Fruit fly (Drosophila melanogaster): ENCODE results near the gene Trmt61.

The Trmt61 gene

DNA sequence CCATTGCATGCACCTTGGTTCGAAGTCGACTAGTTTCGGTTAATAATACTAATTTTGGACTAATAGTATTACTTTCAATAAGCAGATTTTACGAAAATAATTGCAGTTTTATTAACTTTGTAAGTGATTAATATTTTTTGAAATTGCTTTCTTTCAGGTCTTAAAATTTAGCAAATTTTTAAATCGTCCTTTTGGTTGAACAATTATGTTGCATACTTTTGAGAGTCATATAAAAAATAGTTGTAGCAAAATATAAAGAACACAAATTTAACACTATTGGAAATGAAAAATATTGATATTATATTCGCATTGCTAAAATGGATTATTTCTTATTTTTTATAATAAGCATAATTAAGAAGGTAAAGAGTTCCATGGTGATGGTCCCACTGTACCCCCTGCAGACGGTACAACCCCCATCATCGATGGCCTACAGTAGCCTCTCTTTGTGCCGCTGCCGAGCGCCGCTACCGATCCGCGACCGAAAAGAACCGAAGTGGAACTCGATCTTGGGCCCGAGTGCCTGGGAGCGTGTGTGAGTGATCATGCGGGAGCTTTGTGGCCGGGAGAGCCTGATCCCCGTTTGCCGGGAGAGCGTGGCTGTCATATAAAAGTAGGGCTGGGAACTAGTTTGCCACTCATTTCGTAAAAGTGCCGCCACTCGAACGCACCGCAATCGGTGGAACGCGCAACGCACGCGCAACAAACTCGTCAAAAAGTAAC is 37.9 kb upstream of the Trmt61 start (continued):
- TF ChIP-seq ems (GFP tag; optimal IDR thresholded peaks at IDR 0.05) (peak; percentile 39), Sox100B (GFP tag; optimal IDR thresholded peaks at IDR 0.05) (peak; percentile 99), HLH3B (GFP tag; IDR thresholded peaks at IDR 0.05) (peak; percentile 76), CG16815 (GFP tag; optimal IDR thresholded peaks at IDR 0.05) (peak; percentile 99), ERR (GFP tag; optimal IDR thresholded peaks at IDR 0.05) (no peak), gem (tag; optimal IDR thresholded peaks at IDR 0.05) (peak; percentile 98), ci (GFP tag; IDR thresholded peaks at IDR 0.05) (peak; percentile 13; the same call in 2 of the 3 replicates), ro (GFP tag; IDR thresholded peaks at IDR 0.05) (peak; percentile 73; the same call in 1 of the 2 replicates), CG42726 (GFP tag; IDR thresholded peaks at IDR 0.05; ENCODE audit: partially characterized antibody) (no peak), Vsx1 (GFP tag; optimal IDR thresholded peaks at IDR 0.05) (peak; percentile 94), CG17385 (GFP tag; optimal IDR thresholded peaks at IDR 0.05) (peak; percentile 92), NfI (GFP tag; optimal IDR thresholded peaks at IDR 0.05) (peak; percentile 91), prd (optimal IDR thresholded peaks at IDR 0.05) (no peak), prd (GFP tag; IDR thresholded peaks at IDR 0.05) (peak; percentile 89), CG1647 (GFP tag; optimal IDR thresholded peaks at IDR 0.05) (peak; percentile 59), CG17186 (GFP tag; optimal IDR thresholded peaks at IDR 0.05) (peak; percentile 83), CG31388 (GFP tag; optimal IDR thresholded peaks at IDR 0.05) (peak; percentile 90), sisA (GFP tag; IDR thresholded peaks at IDR 0.05) (peak; percentile 83), CG4820 (GFP tag; optimal IDR thresholded peaks at IDR 0.05) (peak; percentile 95), Neu2 (GFP tag; optimal IDR thresholded peaks at IDR 0.05; ENCODE audit: borderline replicate concordance) (no peak), CG4617 (GFP tag; optimal IDR thresholded peaks at IDR 0.05; ENCODE audit: borderline replicate concordance) (peak; percentile 88), Hr51 (GFP tag; optimal IDR thresholded peaks at IDR 0.05) (peak; percentile 58 to 97), CG4360 (GFP tag; IDR thresholded peaks at IDR 0.05) (no peak), dati (GFP tag; IDR thresholded peaks at IDR 0.05) (no peak), CG7963 (GFP tag; IDR thresholded peaks at IDR 0.05; ENCODE audit: partially characterized antibody) (no peak), CG32767 (GFP tag; IDR thresholded peaks at IDR 0.05) (peak; percentile 84), lmd (GFP tag; IDR thresholded peaks at IDR 0.05) (peak; percentile 92), Med (GFP tag) (peak; percentile 55), NK7.1 (GFP tag; optimal IDR thresholded peaks at IDR 0.05) (peak; percentile 24), twi (tag; optimal IDR thresholded peaks at IDR 0.05) (peak; percentile 91), Ada2b (GFP tag; IDR thresholded peaks at IDR 0.05) (peak; percentile 85), zf30C (GFP tag; optimal IDR thresholded peaks at IDR 0.05) (no peak), dmrt99B (tag; optimal IDR thresholded peaks at IDR 0.05) (peak; percentile 97), grau (tag; optimal IDR thresholded peaks at IDR 0.05) (peak; percentile 96), CG8765 (GFP tag; IDR thresholded peaks at IDR 0.05) (no peak; the same call in none of the 2 replicates), toy (GFP tag; IDR thresholded peaks at IDR 0.05) (0 out of 2 replicates have a peak, but pooled peaks have one; percentile 46), CG13894 (tag; optimal IDR thresholded peaks at IDR 0.05) (no peak), Myb (GFP tag; optimal IDR thresholded peaks at IDR 0.05) (peak; percentile 63), cg (GFP tag; optimal IDR thresholded peaks at IDR 0.05) (peak; percentile 53), stc (GFP tag; IDR thresholded peaks at IDR 0.05) (peak; percentile 68; the same call in 1 of the 2 replicates), CG8281 (tag; optimal IDR thresholded peaks at IDR 0.05) (peak; percentile 73), Blimp-1 (GFP tag; optimal IDR thresholded peaks at IDR 0.05) (peak; percentile 92), CG11504 (tag; optimal IDR thresholded peaks at IDR 0.05) (peak; percentile 96), Nf-YB (GFP tag; optimal IDR thresholded peaks at IDR 0.05) (peak; percentile 85), CG11085 (GFP tag; IDR thresholded peaks at IDR 0.05) (peak; percentile 54), E2f1 (GFP tag; IDR thresholded peaks at IDR 0.05) (peak; percentile 75), usp (GFP tag; optimal IDR thresholded peaks at IDR 0.05) (no peak), CG4707 (GFP tag; optimal IDR thresholded peaks at IDR 0.05) (peak; percentile 50), disco-r (GFP tag; optimal IDR thresholded peaks at IDR 0.05) (peak; percentile 71)
